Worm (Caenorhabditis elegans): ENCODE measurements around the gene emb-4.

The emb-4 gene

ce11 chrV:18838799-18839354, 55.9 kb downstream of the emb-4 start, which contains the start of gene nhr-65 (continued):
- TF ChIP-seq attf-4 (tag; optimal IDR thresholded peaks at IDR 0.05), result no peak
- no peak for TF ChIP-seq nhr-11 (tag; optimal IDR thresholded peaks at IDR 0.05)
- peak; percentile 40 for TF ChIP-seq mep-1 (tag; optimal IDR thresholded peaks at IDR 0.05)
- TF ChIP-seq madf-9 (GFP tag; conservative IDR thresholded peaks at IDR 0.05), result no peak
- peak; percentile 47 for TF ChIP-seq hlh-11 (tag; optimal IDR thresholded peaks at IDR 0.05)

ce11 chrV:18837125-18837524, 57.6 kb downstream of the emb-4 start, which contains the start of gene cyp-33D3:
Gene cyp-33D3, minus strand, starts transcription at chrV:18837225.
- TF ChIP-seq skn-1 (tag; optimal IDR thresholded peaks at IDR 0.05) (no peak), ZK337.2 (GFP tag; IDR thresholded peaks at IDR 0.05) (no peak), lin-38 (GFP tag; IDR thresholded peaks at IDR 0.05) (no peak), lir-3 (tag; optimal IDR thresholded peaks at IDR 0.05) (no peak), fos-1 (tag; optimal IDR thresholded peaks at IDR 0.05) (no peak), dpl-1 (GFP tag; optimal IDR thresholded peaks at IDR 0.05) (no peak), F26F4.8 (GFP tag; conservative IDR thresholded peaks at IDR 0.05) (no peak), egl-43 (GFP tag; IDR thresholded peaks at IDR 0.05) (no peak), T20F7.1 (GFP tag; optimal IDR thresholded peaks at IDR 0.05) (no peak)

- TF ChIP-seq nhr-41 (GFP tag; IDR thresholded peaks at IDR 0.05), result no peak
- TF ChIP-seq daf-16 (GFP tag; optimal IDR thresholded peaks at IDR 0.05), result no peak
- TF ChIP-seq daf-16 (tag; optimal IDR thresholded peaks at IDR 0.05), result no peak
- no peak for TF ChIP-seq ceh-44 (GFP tag; IDR thresholded peaks at IDR 0.05)
- no peak for TF ChIP-seq rbr-2 (tag; optimal IDR thresholded peaks at IDR 0.05)
- TF ChIP-seq zip-2 (tag; optimal IDR thresholded peaks at IDR 0.05), result no peak
- TF ChIP-seq fkh-10 (GFP tag; optimal IDR thresholded peaks at IDR 0.05), result no peak
- no peak for TF ChIP-seq attf-4 (tag; optimal IDR thresholded peaks at IDR 0.05)
- no peak for TF ChIP-seq fos-1 (tag; optimal IDR thresholded peaks at IDR 0.05)
- no peak for TF ChIP-seq daf-12 (tag; optimal IDR thresholded peaks at IDR 0.05)
- TF ChIP-seq lin-38 (GFP tag; IDR thresholded peaks at IDR 0.05), result no peak
- TF ChIP-seq ceh-82 (tag; optimal IDR thresholded peaks at IDR 0.05), result no peak
- no peak for TF ChIP-seq tag-97 (GFP tag; IDR thresholded peaks at IDR 0.05)
- no peak for TF ChIP-seq jun-1 (tag; optimal IDR thresholded peaks at IDR 0.05)
- TF ChIP-seq hlh-30 (tag; optimal IDR thresholded peaks at IDR 0.05; ENCODE audit: insufficient read depth), result no peak
- TF ChIP-seq lin-13 (GFP tag; optimal IDR thresholded peaks at IDR 0.05), result no peak
- no peak for TF ChIP-seq F10B5.3 (tag; optimal IDR thresholded peaks at IDR 0.05)
- TF ChIP-seq ceh-32 (tag; optimal IDR thresholded peaks at IDR 0.05; ENCODE audit: poor library complexity), result no peak
- TF ChIP-seq aha-1 (tag), result no peak
- TF ChIP-seq unc-62 (GFP tag; optimal IDR thresholded peaks at IDR 0.05 in 1 of 2), result no peak
- no peak for TF ChIP-seq unc-62 (tag; optimal IDR thresholded peaks at IDR 0.05)
- TF ChIP-seq dpl-1 (GFP tag; optimal IDR thresholded peaks at IDR 0.05), result no peak
These were observed 67.4 kb downstream of the emb-4 start for ce11 chrV:18827374-18827773.

- TF ChIP-seq hlh-30 (tag; optimal IDR thresholded peaks at IDR 0.05; ENCODE audit: insufficient read depth), result peak; percentile 44
- no peak for TF ChIP-seq mxl-3 (GFP tag; optimal IDR thresholded peaks at IDR 0.05)
- peak; percentile 32 for TF ChIP-seq nhr-48 (tag; optimal IDR thresholded peaks at IDR 0.05)
- no peak for TF ChIP-seq gei-8 (GFP tag; optimal IDR thresholded peaks at IDR 0.05)
- peak in 1 of 2 experiments; percentile 34 for TF ChIP-seq lsy-2 (tag; optimal IDR thresholded peaks at IDR 0.05)
- no peak for TF ChIP-seq hmg-1.1 (GFP tag; IDR thresholded peaks at IDR 0.05)
- TF ChIP-seq nhr-76 (tag; optimal IDR thresholded peaks at IDR 0.05), result no peak
- no peak for TF ChIP-seq daf-12 (tag; optimal IDR thresholded peaks at IDR 0.05)
- peak in 1 of 2 experiments; percentile 43 for TF ChIP-seq unc-62 (GFP tag; optimal IDR thresholded peaks at IDR 0.05 in 1 of 2)
- no peak for TF ChIP-seq unc-62 (tag; optimal IDR thresholded peaks at IDR 0.05)
- TF ChIP-seq ZK337.2 (GFP tag; IDR thresholded peaks at IDR 0.05), result no peak
- TF ChIP-seq nhr-102 (tag; optimal IDR thresholded peaks at IDR 0.05), result peak; percentile 38
- TF ChIP-seq lin-1 (GFP tag; IDR thresholded peaks at IDR 0.05), result 0 out of 2 replicates have a peak, but pooled peaks have one; percentile 22
- peak; percentile 67 for TF ChIP-seq pqm-1 (tag; optimal IDR thresholded peaks at IDR 0.05)
- TF ChIP-seq nhr-28 (tag; optimal IDR thresholded peaks at IDR 0.05), result peak; percentile 30
- TF ChIP-seq daf-16 (GFP tag; optimal IDR thresholded peaks at IDR 0.05), result peak in 1 of 2 experiments; percentile 29
- TF ChIP-seq daf-16 (tag; optimal IDR thresholded peaks at IDR 0.05), result peak; percentile 89
- peak; percentile 68 for TF ChIP-seq dve-1 (tag; optimal IDR thresholded peaks at IDR 0.05; ENCODE audit: insufficient read depth)
- TF ChIP-seq dmd-6 (GFP tag; IDR thresholded peaks at IDR 0.05), result peak; percentile 42
- peak; percentile 75 for TF ChIP-seq hlh-11 (tag; optimal IDR thresholded peaks at IDR 0.05)
- TF ChIP-seq egl-43 (GFP tag; IDR thresholded peaks at IDR 0.05), result no peak
- TF ChIP-seq hif-1 (tag; optimal IDR thresholded peaks at IDR 0.05), result no peak
- no peak for TF ChIP-seq nhr-11 (tag; optimal IDR thresholded peaks at IDR 0.05)
- peak; percentile 62 for TF ChIP-seq php-3 (GFP tag; IDR thresholded peaks at IDR 0.05)
These were observed 68.3 kb downstream of the emb-4 start for ce11 chrV:18826445-18826844.
